Fruit fly (Drosophila melanogaster): Measurements from ENCODE around the gene bru2.

bru2 gene

dm6 chr2L:12350880-12351279, 6.9 kb downstream of the bru2 start (continued):
- TF ChIP-seq CG3995 (GFP tag; optimal IDR thresholded peaks at IDR 0.05) (no peak), jumu (GFP tag; optimal IDR thresholded peaks at IDR 0.05) (peak; percentile 56), Fer2 (tag; optimal IDR thresholded peaks at IDR 0.05) (no peak), scrt (GFP tag; optimal IDR thresholded peaks at IDR 0.05) (no peak), hth (optimal IDR thresholded peaks at IDR 0.05) (no peak), CG14860 (GFP tag; IDR thresholded peaks at IDR 0.05; ENCODE audit: partially characterized antibody) (no peak), sd (tag; optimal IDR thresholded peaks at IDR 0.05) (no peak), ttk (GFP tag; IDR thresholded peaks at IDR 0.05) (peak; percentile 65), tll (GFP tag; optimal IDR thresholded peaks at IDR 0.05) (no peak), pfk (GFP tag; optimal IDR thresholded peaks at IDR 0.05) (no peak), odd (GFP tag; optimal IDR thresholded peaks at IDR 0.05) (no peak), Camta (GFP tag; optimal IDR thresholded peaks at IDR 0.05) (peak; percentile 55), CG34376 (GFP tag; optimal IDR thresholded peaks at IDR 0.05) (no peak), CG12744 (GFP tag; optimal IDR thresholded peaks at IDR 0.05) (no peak), repo (GFP tag; optimal IDR thresholded peaks at IDR 0.05) (peak; percentile 41), tap (tag; optimal IDR thresholded peaks at IDR 0.05) (peak; percentile 16), row (GFP tag; IDR thresholded peaks at IDR 0.05) (peak; percentile 75), E2f2 (GFP tag; IDR thresholded peaks at IDR 0.05) (0 out of 2 replicates have a peak, but pooled peaks have one; percentile 12), CG43689 (GFP tag; IDR thresholded peaks at IDR 0.05) (no peak), CG9609 (GFP tag; optimal IDR thresholded peaks at IDR 0.05) (peak; percentile 72), stc (GFP tag; IDR thresholded peaks at IDR 0.05) (0 out of 2 replicates have a peak, but pooled peaks have one; percentile 41), CG10147 (GFP tag; optimal IDR thresholded peaks at IDR 0.05) (no peak), Hmx (GFP tag; optimal IDR thresholded peaks at IDR 0.05) (no peak), CG5953 (GFP tag; IDR thresholded peaks at IDR 0.05) (0 out of 2 replicates have a peak, but pooled peaks have one; percentile 29), CG2129 (GFP tag; IDR thresholded peaks at IDR 0.05; ENCODE audit: partially characterized antibody) (no peak), CG2712 (tag; optimal IDR thresholded peaks at IDR 0.05) (peak; percentile 59), CG11085 (GFP tag; IDR thresholded peaks at IDR 0.05) (no peak), Dek (tag; optimal IDR thresholded peaks at IDR 0.05) (no peak), CG4404 (GFP tag; IDR thresholded peaks at IDR 0.05) (peak; percentile 58), wdn (GFP tag; IDR thresholded peaks at IDR 0.05) (no peak), gfzf (GFP tag; optimal IDR thresholded peaks at IDR 0.05) (no peak), Lim3 (GFP tag; IDR thresholded peaks at IDR 0.05) (no peak), tio (GFP tag; optimal IDR thresholded peaks at IDR 0.05) (no peak), bcd (GFP tag; optimal IDR thresholded peaks at IDR 0.05) (no peak), Dip2 (GFP tag; IDR thresholded peaks at IDR 0.05) (no peak), CG18476 (GFP tag; optimal IDR thresholded peaks at IDR 0.05) (no peak), dm (GFP tag; optimal IDR thresholded peaks at IDR 0.05) (no peak), CG31365 (tag; optimal IDR thresholded peaks at IDR 0.05) (no peak), vvl (GFP tag; IDR thresholded peaks at IDR 0.05) (peak; percentile 75), hkb (optimal IDR thresholded peaks at IDR 0.05) (no peak), hkb (GFP tag; IDR thresholded peaks at IDR 0.05) (peak; percentile 54; the same call in 1 of the 2 replicates), CG13123 (GFP tag; optimal IDR thresholded peaks at IDR 0.05) (no peak), CG16815 (GFP tag; optimal IDR thresholded peaks at IDR 0.05) (peak; percentile 50), salm (tag; optimal IDR thresholded peaks at IDR 0.05) (no peak), Med (GFP tag) (peak; percentile 74), gce (GFP tag; IDR thresholded peaks at IDR 0.05) (no peak), da (GFP tag; optimal IDR thresholded peaks at IDR 0.05) (no peak), CG10209 (GFP tag; optimal IDR thresholded peaks at IDR 0.05) (peak; percentile 39), sqz (GFP tag; optimal IDR thresholded peaks at IDR 0.05) (no peak), bowl (GFP tag; IDR thresholded peaks at IDR 0.05) (no peak), CG33213 (GFP tag; optimal IDR thresholded peaks at IDR 0.05) (no peak), ranshi (GFP tag; IDR thresholded peaks at IDR 0.05) (peak; percentile 30; the same call in 1 of the 2 replicates)

Measured in whole organism, embryonic.